Worm (Caenorhabditis elegans): ENCODE data around the gene C18A3.7.

Gene C18A3.7

ce11 chrII:5701485-5701884, 28.8 kb downstream of the C18A3.7 start:
- TF ChIP-seq tbx-2 (tag; optimal IDR thresholded peaks at IDR 0.05) (peak; percentile 38), eor-1 (tag; optimal IDR thresholded peaks at IDR 0.05) (no peak), nfya-1 (tag; optimal IDR thresholded peaks at IDR 0.05; ENCODE audit: insufficient read depth) (peak; percentile 78), nhr-237 (tag; optimal IDR thresholded peaks at IDR 0.05) (no peak), ama-1 (optimal IDR thresholded peaks at IDR 0.05) (peak; percentile 96), pqm-1 (tag; optimal IDR thresholded peaks at IDR 0.05) (peak; percentile 40), nhr-77 (tag; optimal IDR thresholded peaks at IDR 0.05) (peak; percentile 41), skn-1 (tag; optimal IDR thresholded peaks at IDR 0.05) (peak; percentile 26), nhr-25 (tag; optimal IDR thresholded peaks at IDR 0.05) (peak; percentile 59), jun-1 (tag; optimal IDR thresholded peaks at IDR 0.05) (no peak), lsy-12 (tag; optimal IDR thresholded peaks at IDR 0.05) (peak; percentile 0), nhr-76 (tag; optimal IDR thresholded peaks at IDR 0.05) (no peak), ztf-11 (tag; optimal IDR thresholded peaks at IDR 0.05) (no peak), ceh-28 (tag; optimal IDR thresholded peaks at IDR 0.05) (peak; percentile 14), sea-2 (GFP tag; optimal IDR thresholded peaks at IDR 0.05) (no peak), mdl-1 (tag; optimal IDR thresholded peaks at IDR 0.05) (no peak), unc-39 (tag; optimal IDR thresholded peaks at IDR 0.05) (no peak), ceh-9 (tag; optimal IDR thresholded peaks at IDR 0.05) (no peak), daf-12 (tag; optimal IDR thresholded peaks at IDR 0.05) (no peak), ZK546.5 (tag; optimal IDR thresholded peaks at IDR 0.05) (no peak), ceh-16 (tag; optimal IDR thresholded peaks at IDR 0.05) (no peak), lin-15B (tag; optimal IDR thresholded peaks at IDR 0.05) (peak; percentile 29), aly-2 (tag; optimal IDR thresholded peaks at IDR 0.05) (peak; percentile 81), egl-5 (tag; optimal IDR thresholded peaks at IDR 0.05) (no peak), nhr-12 (tag; optimal IDR thresholded peaks at IDR 0.05) (no peak), zag-1 (tag; optimal IDR thresholded peaks at IDR 0.05) (no peak), ceh-82 (tag; optimal IDR thresholded peaks at IDR 0.05) (peak; percentile 40), fkh-10 (GFP tag; optimal IDR thresholded peaks at IDR 0.05) (no peak), mml-1 (tag; optimal IDR thresholded peaks at IDR 0.05) (no peak), elt-1 (tag; optimal IDR thresholded peaks at IDR 0.05) (no peak), ztf-4 (tag; optimal IDR thresholded peaks at IDR 0.05) (no peak), fos-1 (tag; optimal IDR thresholded peaks at IDR 0.05) (no peak), lin-39 (tag; optimal IDR thresholded peaks at IDR 0.05) (peak; percentile 10), nhr-67 (tag; optimal IDR thresholded peaks at IDR 0.05) (no peak), nhr-43 (tag; optimal IDR thresholded peaks at IDR 0.05; ENCODE audit: poor library complexity, severe bottlenecking) (peak; percentile 68), nhr-11 (tag; optimal IDR thresholded peaks at IDR 0.05) (no peak), nhr-23 (tag; optimal IDR thresholded peaks at IDR 0.05) (peak; percentile 81), unc-62 (GFP tag; optimal IDR thresholded peaks at IDR 0.05) (no peak), nhr-28 (tag; optimal IDR thresholded peaks at IDR 0.05) (no peak), pha-4 (tag; optimal IDR thresholded peaks at IDR 0.05) (peak; percentile 42), elt-2 (tag; optimal IDR thresholded peaks at IDR 0.05) (peak; percentile 71), hmg-11 (tag; optimal IDR thresholded peaks at IDR 0.05) (peak; percentile 39), fkh-2 (tag; optimal IDR thresholded peaks at IDR 0.05) (no peak), egl-27 (tag; optimal IDR thresholded peaks at IDR 0.05) (no peak), R02D3.7 (tag; optimal IDR thresholded peaks at IDR 0.05) (peak; percentile 50), snpc-4 (tag; optimal IDR thresholded peaks at IDR 0.05) (peak; percentile 99), elt-3 (tag; optimal IDR thresholded peaks at IDR 0.05) (no peak)

ce11 chrII:5698869-5699268, 31.4 kb downstream of the C18A3.7 start, which contains the start of the genes C25H3.10 and C25H3.1:
Gene C25H3.10 (minus strand): TSS chrII:5698969.
Gene C25H3.1 (plus strand): TSS chrII:5699071.
- TF ChIP-seq snpc-4 (tag; optimal IDR thresholded peaks at IDR 0.05): no peak
- TF ChIP-seq eor-1 (tag; optimal IDR thresholded peaks at IDR 0.05): no peak
- TF ChIP-seq egl-5 (tag; optimal IDR thresholded peaks at IDR 0.05): peak; percentile 74

All from whole organism, L3 larva.